Worm (Caenorhabditis elegans): Measurements from ENCODE around the gene Y41G9A.17.

Gene Y41G9A.17

DNA sequence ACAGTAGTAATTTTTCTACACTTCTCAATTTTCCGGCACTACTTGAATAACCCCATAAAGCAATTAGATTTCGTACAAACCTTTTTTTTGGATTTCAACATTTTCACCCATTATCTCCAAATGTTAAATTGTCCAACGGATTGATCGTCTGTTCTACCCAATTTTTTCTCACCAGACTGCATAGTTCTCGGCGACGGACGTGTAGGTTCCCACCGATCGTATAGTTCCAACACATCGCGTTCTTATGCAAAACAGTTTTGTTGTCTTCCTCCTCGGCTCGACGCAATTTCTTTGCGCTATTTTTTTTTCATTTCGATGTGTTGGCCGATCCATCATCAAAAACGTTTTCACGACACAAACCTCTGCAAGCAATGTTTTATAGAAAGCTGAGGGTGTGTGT lies 4.2 kb upstream of the Y41G9A.17 start, which contains the start of gene Y41G9A.6:
TSS of gene Y41G9A.6 (minus strand) at position 101 of the 400 bp plus-strand sequence.
- TF ChIP-seq tab-1 (GFP tag; IDR thresholded peaks at IDR 0.05) = no peak
- no peak for TF ChIP-seq ztf-29 (GFP tag; IDR thresholded peaks at IDR 0.05)
- TF ChIP-seq med-1 (GFP tag; optimal IDR thresholded peaks at IDR 0.05; ENCODE audit: insufficient read depth) = no peak
- TF ChIP-seq klf-2 (GFP tag; conservative IDR thresholded peaks at IDR 0.05) = no peak
- no peak for TF ChIP-seq ref-1 (GFP tag; conservative IDR thresholded peaks at IDR 0.05)
- TF ChIP-seq cog-1 (tag; optimal IDR thresholded peaks at IDR 0.05) = no peak
- no peak for TF ChIP-seq T22C8.4 (GFP tag; IDR thresholded peaks at IDR 0.05)
- no peak for TF ChIP-seq ztf-23 (GFP tag; IDR thresholded peaks at IDR 0.05)
- no peak for TF ChIP-seq flt-1 (GFP tag; IDR thresholded peaks at IDR 0.05)

- peak; percentile 83 for TF ChIP-seq ztf-23 (GFP tag; IDR thresholded peaks at IDR 0.05)
- no peak for TF ChIP-seq ref-1 (GFP tag; conservative IDR thresholded peaks at IDR 0.05)
- TF ChIP-seq med-1 (GFP tag; optimal IDR thresholded peaks at IDR 0.05; ENCODE audit: insufficient read depth) = peak; percentile 57
- TF ChIP-seq tab-1 (GFP tag; IDR thresholded peaks at IDR 0.05) = 0 out of 2 replicates have a peak, but pooled peaks have one; percentile 45
- TF ChIP-seq klf-2 (GFP tag; conservative IDR thresholded peaks at IDR 0.05) = peak; percentile 87
- peak; percentile 88 for TF ChIP-seq flt-1 (GFP tag; IDR thresholded peaks at IDR 0.05)
- no peak; the same call in 1 of the 2 replicates for TF ChIP-seq ztf-29 (GFP tag; IDR thresholded peaks at IDR 0.05)
- TF ChIP-seq T22C8.4 (GFP tag; IDR thresholded peaks at IDR 0.05) = peak; percentile 57; the same call in 1 of the 2 replicates
- peak; percentile 98 for TF ChIP-seq cog-1 (tag; optimal IDR thresholded peaks at IDR 0.05)
Observed at ce11 chrX:2996976-2997399, 2.6 kb downstream of the Y41G9A.17 start.

- TF ChIP-seq flt-1 (GFP tag; IDR thresholded peaks at IDR 0.05) (no peak), T22C8.4 (GFP tag; IDR thresholded peaks at IDR 0.05) (0 out of 2 replicates have a peak, but pooled peaks have one; percentile 33)
Observed at ce11 chrX:2996318-2996717, 3.2 kb downstream of the Y41G9A.17 start.

DNA sequence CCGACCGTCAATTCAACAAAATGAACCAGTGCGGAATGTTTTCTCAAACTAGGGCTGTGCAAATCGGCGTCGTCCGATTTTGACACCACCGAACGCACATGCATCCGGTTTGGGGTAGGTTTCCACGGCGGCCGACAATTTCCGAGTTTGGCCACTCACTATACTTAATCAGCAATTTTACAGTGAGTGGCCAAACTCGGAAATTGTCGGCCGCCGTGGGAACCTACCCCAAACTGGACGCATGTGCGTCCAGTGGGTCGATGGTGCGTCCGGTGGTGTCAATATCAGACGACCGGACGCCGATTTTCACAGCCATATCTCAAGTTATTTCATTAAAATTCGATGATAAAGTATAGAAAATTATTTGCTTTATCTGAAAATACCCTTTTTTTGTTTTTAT lies 9.4 kb downstream of the Y41G9A.17 start:
- no peak for TF ChIP-seq ztf-29 (GFP tag; IDR thresholded peaks at IDR 0.05)
- no peak for TF ChIP-seq tab-1 (GFP tag; IDR thresholded peaks at IDR 0.05)
- TF ChIP-seq T22C8.4 (GFP tag; IDR thresholded peaks at IDR 0.05) = no peak
- TF ChIP-seq ref-1 (GFP tag; conservative IDR thresholded peaks at IDR 0.05) = no peak
- no peak for TF ChIP-seq ztf-23 (GFP tag; IDR thresholded peaks at IDR 0.05)
- TF ChIP-seq med-1 (GFP tag; optimal IDR thresholded peaks at IDR 0.05; ENCODE audit: insufficient read depth) = no peak
- TF ChIP-seq klf-2 (GFP tag; conservative IDR thresholded peaks at IDR 0.05) = no peak
- no peak for TF ChIP-seq cog-1 (tag; optimal IDR thresholded peaks at IDR 0.05)
- no peak for TF ChIP-seq flt-1 (GFP tag; IDR thresholded peaks at IDR 0.05)

- TF ChIP-seq ref-1 (GFP tag; conservative IDR thresholded peaks at IDR 0.05) (no peak), tab-1 (GFP tag; IDR thresholded peaks at IDR 0.05) (no peak)
Observed at ce11 chrX:2983996-2984395, 15.6 kb downstream of the Y41G9A.17 start, which contains the start of gene osm-5. TSS of gene osm-5 (plus strand) at chrX:2984263.

ce11 chrX:2981715-2982114 lies 17.8 kb downstream of the Y41G9A.17 start, which contains the start of gene nspg-5:
TSS of gene nspg-5 (plus strand) at chrX:2982015.
- TF ChIP-seq klf-2 (GFP tag; conservative IDR thresholded peaks at IDR 0.05) (no peak), T22C8.4 (GFP tag; IDR thresholded peaks at IDR 0.05) (no peak), med-1 (GFP tag; optimal IDR thresholded peaks at IDR 0.05; ENCODE audit: insufficient read depth) (no peak), ref-1 (GFP tag; conservative IDR thresholded peaks at IDR 0.05) (no peak), tab-1 (GFP tag; IDR thresholded peaks at IDR 0.05) (no peak), flt-1 (GFP tag; IDR thresholded peaks at IDR 0.05) (no peak), cog-1 (tag; optimal IDR thresholded peaks at IDR 0.05) (no peak), ztf-23 (GFP tag; IDR thresholded peaks at IDR 0.05) (no peak), ztf-29 (GFP tag; IDR thresholded peaks at IDR 0.05) (no peak)

DNA sequence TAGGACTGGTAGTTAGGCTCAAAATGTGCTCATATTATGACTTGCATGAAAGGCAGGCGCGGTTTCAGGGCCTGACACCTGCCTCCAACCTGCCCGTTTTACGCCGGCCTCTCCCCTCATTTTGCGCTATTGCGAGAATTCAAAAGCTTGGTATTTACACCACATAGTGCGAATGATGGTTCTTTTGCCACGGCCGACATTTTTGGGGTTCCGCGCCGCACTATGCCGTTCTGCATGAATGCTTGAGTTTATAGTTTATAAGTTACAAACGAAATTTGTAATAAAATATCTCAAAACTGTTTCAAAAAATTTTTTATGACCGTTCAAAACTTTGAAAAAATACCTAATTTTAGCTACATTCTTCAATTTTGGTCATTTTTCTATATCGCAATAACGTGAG lies 21.5 kb downstream of the Y41G9A.17 start:
- TF ChIP-seq ztf-23 (GFP tag; IDR thresholded peaks at IDR 0.05) = no peak
- no peak for TF ChIP-seq med-1 (GFP tag; optimal IDR thresholded peaks at IDR 0.05; ENCODE audit: insufficient read depth)
- TF ChIP-seq flt-1 (GFP tag; IDR thresholded peaks at IDR 0.05) = no peak
- no peak for TF ChIP-seq tab-1 (GFP tag; IDR thresholded peaks at IDR 0.05)
- TF ChIP-seq T22C8.4 (GFP tag; IDR thresholded peaks at IDR 0.05) = no peak
- no peak for TF ChIP-seq cog-1 (tag; optimal IDR thresholded peaks at IDR 0.05)
- TF ChIP-seq ztf-29 (GFP tag; IDR thresholded peaks at IDR 0.05) = no peak
- no peak for TF ChIP-seq klf-2 (GFP tag; conservative IDR thresholded peaks at IDR 0.05)
- TF ChIP-seq ref-1 (GFP tag; conservative IDR thresholded peaks at IDR 0.05) = no peak

DNA sequence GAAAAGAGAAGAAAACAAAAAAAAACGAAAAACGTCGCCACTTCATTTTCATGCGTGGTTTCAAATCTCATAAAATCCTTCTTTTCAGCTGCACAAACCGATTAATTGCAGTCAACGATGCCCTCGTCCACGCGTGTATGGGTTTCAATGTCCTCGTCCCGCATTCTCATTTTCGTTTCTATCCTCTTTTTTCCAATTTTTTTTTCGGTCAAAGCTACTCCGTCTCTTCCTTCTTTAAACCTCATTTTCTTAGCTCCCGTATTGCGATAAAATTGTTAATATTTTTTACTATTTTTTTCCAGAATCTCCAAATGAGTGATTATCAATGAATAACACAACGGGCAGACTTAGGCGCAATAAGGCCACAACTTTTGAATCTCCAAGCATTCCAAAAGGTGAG lies 23.4 kb downstream of the Y41G9A.17 start, which contains the start of gene aakg-3:
TSS of gene aakg-3 (plus strand) at position 301 of the 400 bp plus-strand sequence.
- TF ChIP-seq cog-1 (tag; optimal IDR thresholded peaks at IDR 0.05) (no peak), T22C8.4 (GFP tag; IDR thresholded peaks at IDR 0.05) (no peak), tab-1 (GFP tag; IDR thresholded peaks at IDR 0.05) (no peak), flt-1 (GFP tag; IDR thresholded peaks at IDR 0.05) (no peak), klf-2 (GFP tag; conservative IDR thresholded peaks at IDR 0.05) (no peak), ref-1 (GFP tag; conservative IDR thresholded peaks at IDR 0.05) (no peak), ztf-23 (GFP tag; IDR thresholded peaks at IDR 0.05) (no peak), ztf-29 (GFP tag; IDR thresholded peaks at IDR 0.05) (no peak), med-1 (GFP tag; optimal IDR thresholded peaks at IDR 0.05; ENCODE audit: insufficient read depth) (no peak)

DNA sequence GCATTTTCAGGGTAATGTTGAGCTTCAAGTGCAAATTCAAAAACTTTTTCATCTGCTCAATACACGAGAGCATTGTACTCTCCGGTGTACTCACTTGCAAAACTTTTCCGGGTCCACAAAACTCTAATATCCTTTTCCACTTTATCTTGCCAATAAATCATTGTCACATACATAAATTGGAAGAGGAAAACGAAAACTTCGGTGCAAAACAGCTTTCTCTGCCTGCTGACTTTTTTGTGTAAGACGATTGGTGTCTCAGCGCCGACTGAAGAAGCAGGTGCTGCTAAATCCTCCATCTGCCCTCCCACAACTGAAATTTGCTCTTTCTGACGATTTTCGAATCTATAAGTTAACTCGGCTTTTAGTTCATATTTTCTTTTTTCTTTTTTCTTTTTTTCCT lies 24.1 kb downstream of the Y41G9A.17 start:
- TF ChIP-seq tab-1 (GFP tag; IDR thresholded peaks at IDR 0.05) = no peak
- TF ChIP-seq klf-2 (GFP tag; conservative IDR thresholded peaks at IDR 0.05) = no peak
- no peak for TF ChIP-seq ztf-23 (GFP tag; IDR thresholded peaks at IDR 0.05)
- no peak for TF ChIP-seq flt-1 (GFP tag; IDR thresholded peaks at IDR 0.05)

- no peak for TF ChIP-seq ztf-23 (GFP tag; IDR thresholded peaks at IDR 0.05)
- TF ChIP-seq cog-1 (tag; optimal IDR thresholded peaks at IDR 0.05) = no peak
- TF ChIP-seq tab-1 (GFP tag; IDR thresholded peaks at IDR 0.05) = no peak
- TF ChIP-seq ref-1 (GFP tag; conservative IDR thresholded peaks at IDR 0.05) = no peak
Observed at ce11 chrX:2972272-2973042, 27.1 kb downstream of the Y41G9A.17 start.
